Fruit fly (Drosophila melanogaster) whole organism, wandering third instar larva: ENCODE results near the gene Ilp4.

Source experiments
- Abd-B ChIP-seq: fragments of >200 bp; optimal IDR thresholded peaks from 2 replicates; lab custom pipeline; 2017; ENCODE audit warnings: missing biosample characterization, missing genetic modification characterization
- CG32264 ChIP-seq: fragments of 200-800 bp; sonication (Bioruptor generic); optimal IDR thresholded peaks from 2 replicates; lab custom pipeline; 2016; ENCODE audit warnings: missing biosample characterization, missing genetic modification characterization
- CrebA ChIP-seq: fragments of 200-800 bp; sonication (Bioruptor generic); optimal IDR thresholded peaks from 2 replicates; lab custom pipeline; 2016; ENCODE audit warnings: missing biosample characterization, mild to moderate bottlenecking, missing genetic modification characterization, borderline replicate concordance
- Dfd ChIP-seq: fragments of >200 bp; optimal IDR thresholded peaks from 2 replicates; lab custom pipeline; 2017; ENCODE audit warnings: missing biosample characterization, missing genetic modification characterization
- GATAd ChIP-seq: sonication (Bioruptor generic); optimal IDR thresholded peaks from 2 replicates; lab custom pipeline; 2016; ENCODE audit warnings: missing biosample characterization, missing genetic modification characterization
- Hr78 ChIP-seq: fragments of >200 bp; optimal IDR thresholded peaks from 2 replicates; lab custom pipeline; 2017; ENCODE audit warnings: missing biosample characterization, missing genetic modification characterization
- Hr83 ChIP-seq: fragments of 200-300 bp; sonication (Bioruptor generic); optimal IDR thresholded peaks from 2 replicates; lab custom pipeline; 2016; ENCODE audit warnings: missing biosample characterization, mild to moderate bottlenecking, missing genetic modification characterization, moderate library complexity; ENCODE audit not compliant: poor library complexity, severe bottlenecking
- Myc ChIP-seq: fragments of >200 bp; optimal IDR thresholded peaks from 2 replicates; lab custom pipeline; 2017
- br ChIP-seq: fragments of 200-800 bp; sonication (Bioruptor generic); optimal IDR thresholded peaks from 2 replicates; lab custom pipeline; 2016; ENCODE audit warnings: missing biosample characterization, missing genetic modification characterization
- brk ChIP-seq: fragments of 200-800 bp; sonication (Bioruptor generic); optimal IDR thresholded peaks from 2 replicates; lab custom pipeline; 2016; ENCODE audit warnings: missing biosample characterization, mild to moderate bottlenecking, missing genetic modification characterization
- h ChIP-seq: fragments of 200-800 bp; sonication (Bioruptor generic); optimal IDR thresholded peaks from 3 replicates; lab custom pipeline; 2016; ENCODE audit warnings: missing biosample characterization, mild to moderate bottlenecking, missing genetic modification characterization
- pan ChIP-seq: fragments of >200 bp; optimal IDR thresholded peaks from 2 replicates; lab custom pipeline; 2017
- rgr ChIP-seq: fragments of 200-800 bp; sonication (Bioruptor generic); optimal IDR thresholded peaks from 3 replicates; lab custom pipeline; 2016; ENCODE audit warnings: missing biosample characterization, mild to moderate bottlenecking, missing genetic modification characterization

DNA sequence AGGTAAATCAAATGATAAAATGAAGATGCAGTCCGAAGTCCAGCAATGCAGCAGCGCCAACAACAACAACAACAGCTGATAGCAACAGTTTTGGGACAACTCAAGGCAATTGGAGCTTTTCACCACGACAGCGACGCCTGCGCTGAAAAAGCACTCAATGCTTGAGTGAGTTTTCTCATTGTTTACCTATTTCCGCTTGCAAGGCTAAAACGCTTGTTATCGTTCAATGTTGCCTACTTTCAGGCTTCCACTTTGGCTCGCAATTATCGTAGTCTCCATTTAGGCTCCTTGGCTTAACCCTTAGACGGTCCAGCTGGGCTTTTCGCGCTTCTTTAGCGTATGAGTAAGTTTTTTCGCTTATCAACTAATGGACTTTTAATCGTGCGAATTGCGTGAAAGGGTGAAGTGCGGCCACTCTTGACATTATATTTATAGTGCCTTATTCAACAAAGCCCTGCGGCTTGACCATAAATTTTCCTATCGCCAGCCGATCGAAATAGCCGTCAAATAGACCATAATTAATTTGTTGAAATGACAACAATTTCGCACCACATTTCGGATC is 41.9 kb downstream of the Ilp4 start:
- TF ChIP-seq rgr (peak; percentile 23), brk (GFP tag; lab: Kevin White, UChicago) (no peak), Dfd (GFP tag; lab: Kevin White, UChicago) (no peak), pan (no peak), Myc (lab: Kevin White, UChicago) (peak; percentile 84), br (GFP tag; lab: Kevin White, UChicago) (no peak), GATAd (GFP tag; lab: Kevin White, UChicago) (no peak), CrebA (GFP tag; lab: Kevin White, UChicago) (no peak), Abd-B (no peak), CG32264 (no peak), Hr78 (no peak), h (no peak), Hr83 (GFP tag; lab: Kevin White, UChicago) (no peak)
